Worm (Caenorhabditis elegans): ENCODE measurements around the gene C35D10.5.

DNA sequence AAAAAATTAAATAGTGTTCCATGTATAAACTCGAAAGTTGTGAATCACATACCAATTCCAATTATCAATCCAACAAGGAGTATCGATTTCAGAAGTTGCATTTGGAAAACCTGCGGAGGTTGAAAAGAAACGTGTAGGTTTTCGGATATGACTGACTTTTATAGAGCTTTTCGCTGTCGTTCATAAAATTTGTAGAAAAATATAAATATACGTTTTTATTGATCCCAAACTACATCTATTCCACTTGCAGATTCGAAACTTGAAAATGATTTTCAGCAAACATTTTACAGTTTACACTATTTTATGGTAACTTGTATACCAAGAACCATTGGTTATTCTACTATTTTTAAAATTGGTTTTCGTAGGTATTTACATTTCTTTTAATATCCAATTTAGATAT lies 20.0 kb upstream of the C35D10.5 start, which contains the start of gene clec-156:
- TF ChIP-seq ztf-11 (tag; optimal IDR thresholded peaks at IDR 0.05), result no peak
- TF ChIP-seq unc-62 (GFP tag; optimal IDR thresholded peaks at IDR 0.05), result no peak
- no peak for TF ChIP-seq ama-1 (optimal IDR thresholded peaks at IDR 0.05)
- no peak for TF ChIP-seq alr-1 (tag; optimal IDR thresholded peaks at IDR 0.05; ENCODE audit: borderline replicate concordance)
- no peak for TF ChIP-seq jun-1 (tag; optimal IDR thresholded peaks at IDR 0.05)
- no peak for TF ChIP-seq mef-2 (tag; optimal IDR thresholded peaks at IDR 0.05)
- TF ChIP-seq elt-3 (tag; optimal IDR thresholded peaks at IDR 0.05), result no peak
- TF ChIP-seq ceh-82 (tag; optimal IDR thresholded peaks at IDR 0.05), result no peak

Data from whole organism, L1 larva.